Fruit fly (Drosophila melanogaster) whole organism, embryonic: Measurements from ENCODE around the gene Schip1.

ENCODE experiments used
- B-H2 ChIP-seq: fragments of 200-800 bp; sonication (Bioruptor generic); optimal IDR thresholded peaks from 2 replicates; lab custom pipeline; 2018; ENCODE audit warnings: missing biosample characterization, mild to moderate bottlenecking, missing genetic modification characterization
- CG1024 ChIP-seq: fragments of 200-800 bp; sonication (Bioruptor generic); IDR thresholded peaks from 2 replicates; pipeline ENCODE4 v1.3.6; 2022; ENCODE audit warnings: missing biosample characterization, missing genetic modification characterization
- CG10267 ChIP-seq: fragments of 200-800 bp; sonication (Bioruptor generic); optimal IDR thresholded peaks from 2 replicates; lab custom pipeline; 2018; ENCODE audit warnings: missing biosample characterization, mild to moderate bottlenecking, missing genetic modification characterization, moderate library complexity
- CG10543 ChIP-seq: fragments of 200-800 bp; sonication (Bioruptor generic); optimal IDR thresholded peaks from 3 replicates; lab custom pipeline; 2017; ENCODE audit warnings: missing biosample characterization, mild to moderate bottlenecking, missing genetic modification characterization, moderate library complexity
- CG13287 ChIP-seq: fragments of 200-800 bp; sonication (Bioruptor generic); IDR thresholded peaks from 2 replicates; pipeline ENCODE4 v1.3.6; 2022; ENCODE audit warnings: missing biosample characterization, missing genetic modification characterization; ENCODE audit not compliant: partially characterized antibody
- CG13775 ChIP-seq: fragments of 200-800 bp; sonication (Bioruptor generic); optimal IDR thresholded peaks from 3 replicates; lab custom pipeline; 2017; ENCODE audit warnings: missing biosample characterization, mild to moderate bottlenecking, missing genetic modification characterization
- CG15514 ChIP-seq: fragments of 200-800 bp; sonication (Bioruptor generic); optimal IDR thresholded peaks from 3 replicates; lab custom pipeline; 2017; ENCODE audit warnings: missing biosample characterization, missing genetic modification characterization, mild to moderate bottlenecking, moderate library complexity, missing genetic modification reagents
- CG1603 ChIP-seq: fragments of 200-800 bp; sonication (Bioruptor generic); optimal IDR thresholded peaks from 2 replicates; lab custom pipeline; 2019; ENCODE audit warnings: missing biosample characterization, mild to moderate bottlenecking, missing genetic modification characterization, moderate library complexity
- CG17361 ChIP-seq: fragments of 200-800 bp; sonication (Bioruptor generic); IDR thresholded peaks from 3 replicates; pipeline ENCODE4 v1.3.6; 2022; ENCODE audit warnings: missing biosample characterization, missing genetic modification characterization
- CG17612 ChIP-seq: fragments of 200-800 bp; sonication (Bioruptor generic); IDR thresholded peaks from 2 replicates; pipeline ENCODE4 v1.3.6; 2022; ENCODE audit warnings: missing biosample characterization, missing genetic modification characterization
- CG17829 ChIP-seq: fragments of 200-800 bp; optimal IDR thresholded peaks from 2 replicates; lab custom pipeline; 2019; ENCODE audit warnings: missing biosample characterization, mild to moderate bottlenecking, missing genetic modification characterization, moderate library complexity
- CG2120 ChIP-seq: fragments of 200-800 bp; sonication (Bioruptor generic); optimal IDR thresholded peaks from 3 replicates; lab custom pipeline; 2016; ENCODE audit warnings: missing biosample characterization, missing genetic modification characterization
- CG33557 ChIP-seq: fragments of 200-800 bp; sonication (Bioruptor generic); optimal IDR thresholded peaks from 2 replicates; lab custom pipeline; 2019; ENCODE audit warnings: missing biosample characterization, mild to moderate bottlenecking, missing genetic modification characterization, moderate library complexity
- CG3847 ChIP-seq: fragments of 200-800 bp; sonication (Bioruptor generic); IDR thresholded peaks from 2 replicates; pipeline ENCODE4 v1.3.6; 2022; ENCODE audit warnings: missing biosample characterization, missing genetic modification characterization
- CG3995 ChIP-seq: fragments of 200-800 bp; sonication (Bioruptor generic); optimal IDR thresholded peaks from 3 replicates; lab custom pipeline; 2016; ENCODE audit warnings: missing biosample characterization, missing genetic modification characterization
- CG6689 ChIP-seq: fragments of 200-800 bp; sonication (Bioruptor generic); IDR thresholded peaks from 2 replicates; pipeline ENCODE4 v1.3.6; 2022; ENCODE audit warnings: missing biosample characterization, missing genetic modification characterization
- CG7963 ChIP-seq: fragments of 200-800 bp; sonication (Bioruptor generic); IDR thresholded peaks from 3 replicates; pipeline ENCODE4 v1.3.6; 2022; ENCODE audit warnings: missing biosample characterization, missing genetic modification characterization; ENCODE audit not compliant: partially characterized antibody
- CG8281 ChIP-seq: fragments of 200-800 bp; sonication (Bioruptor generic); optimal IDR thresholded peaks from 2 replicates; lab custom pipeline; 2018; ENCODE audit warnings: missing biosample characterization, mild to moderate bottlenecking, missing genetic modification characterization, moderate library complexity
- CG9797 ChIP-seq: fragments of 200-800 bp; sonication (Bioruptor generic); optimal IDR thresholded peaks from 3 replicates; lab custom pipeline; 2018; ENCODE audit warnings: missing biosample characterization, mild to moderate bottlenecking, missing genetic modification characterization
- Dek ChIP-seq: fragments of 200-800 bp; sonication (Bioruptor generic); optimal IDR thresholded peaks from 3 replicates; lab custom pipeline; 2019; ENCODE audit warnings: missing biosample characterization, mild to moderate bottlenecking, missing genetic modification characterization, moderate library complexity
- Dref ChIP-seq: fragments of 200-800 bp; sonication (Bioruptor generic); IDR thresholded peaks from 2 replicates; pipeline ENCODE4 v1.3.6; 2022; ENCODE audit warnings: missing biosample characterization, missing genetic modification characterization
- Eip74EF ChIP-seq, 2 experiments: fragments of 200-800 bp in 1 of 2; fragments of >200 bp in 1 of 2; sonication (Bioruptor generic) in 1 of 2; optimal IDR thresholded peaks; 2 replicates each; lab custom pipeline; 2017 to 2019; ENCODE audit warnings: missing biosample characterization in 2 of 2, missing genetic modification characterization in 2 of 2, mild to moderate bottlenecking in 1 of 2, moderate library complexity in 1 of 2
- MESR4 ChIP-seq: fragments of 200-800 bp; sonication (Bioruptor generic); optimal IDR thresholded peaks from 2 replicates; lab custom pipeline; 2018; ENCODE audit warnings: missing biosample characterization, mild to moderate bottlenecking, missing genetic modification characterization, moderate library complexity
- Med ChIP-seq: fragments of 200-800 bp; sonication (Bioruptor generic); peaks from one replicate; lab custom pipeline; 2016; ENCODE audit warnings: missing biosample characterization, missing genetic modification characterization, mild to moderate bottlenecking, inconsistent platforms, moderate library complexity
- Nf-YA ChIP-seq: fragments of 200-800 bp; sonication (Bioruptor generic); IDR thresholded peaks from 2 replicates; pipeline ENCODE4 v1.3.6; 2022; ENCODE audit warnings: missing biosample characterization, missing genetic modification characterization
- Scr ChIP-seq: fragments of 200-800 bp; sonication (Bioruptor generic); IDR thresholded peaks from 2 replicates; pipeline ENCODE4 v1.3.6; 2022; ENCODE audit warnings: missing biosample characterization, missing genetic modification characterization; ENCODE audit not compliant: partially characterized antibody
- Sry-δ ChIP-seq: fragments of 200-800 bp; sonication (Bioruptor generic); optimal IDR thresholded peaks from 2 replicates; lab custom pipeline; 2016; ENCODE audit warnings: missing biosample characterization, missing genetic modification characterization
- Ssrp ChIP-seq: fragments of 200-800 bp; sonication (Bioruptor generic); optimal IDR thresholded peaks from 2 replicates; lab custom pipeline; 2018; ENCODE audit warnings: missing biosample characterization, mild to moderate bottlenecking, missing genetic modification characterization, moderate library complexity
- YL-1 ChIP-seq: fragments of 200-800 bp; sonication (Bioruptor generic); optimal IDR thresholded peaks from 3 replicates; lab custom pipeline; 2017; ENCODE audit warnings: missing biosample characterization, mild to moderate bottlenecking, missing genetic modification characterization
- bigmax ChIP-seq: fragments of 200-800 bp; sonication (Bioruptor generic); optimal IDR thresholded peaks from 2 replicates; lab custom pipeline; 2018; ENCODE audit warnings: missing biosample characterization, mild to moderate bottlenecking, missing genetic modification characterization
- cato ChIP-seq: fragments of 200-800 bp; sonication (Bioruptor generic); optimal IDR thresholded peaks from 2 replicates; lab custom pipeline; 2016; ENCODE audit warnings: missing biosample characterization, missing genetic modification characterization, borderline replicate concordance
- fd64A ChIP-seq: fragments of 200-800 bp; sonication (Bioruptor generic); optimal IDR thresholded peaks from 3 replicates; lab custom pipeline; 2018; ENCODE audit warnings: missing biosample characterization, mild to moderate bottlenecking, missing genetic modification characterization
- jigr1 ChIP-seq: fragments of 200-800 bp; sonication (Bioruptor generic); IDR thresholded peaks from 3 replicates; pipeline ENCODE4 v1.3.6; 2022; ENCODE audit warnings: missing biosample characterization, missing genetic modification characterization
- maf-S ChIP-seq: fragments of 200-800 bp; sonication (Bioruptor generic); optimal IDR thresholded peaks from 2 replicates; lab custom pipeline; 2016; ENCODE audit warnings: missing biosample characterization, missing genetic modification characterization
- nerfin-1 ChIP-seq: fragments of 200-800 bp; sonication (Bioruptor generic); optimal IDR thresholded peaks from 3 replicates; lab custom pipeline; 2019; ENCODE audit warnings: missing biosample characterization, mild to moderate bottlenecking, missing genetic modification characterization, moderate library complexity
- onecut ChIP-seq: fragments of 200-800 bp; sonication (Bioruptor generic); IDR thresholded peaks from 2 replicates; pipeline ENCODE4 v1.3.6; 2022; ENCODE audit warnings: missing biosample characterization, missing genetic modification characterization
- pho ChIP-seq: fragments of 200-800 bp; sonication (Bioruptor generic); optimal IDR thresholded peaks from 2 replicates; lab custom pipeline; 2016; ENCODE audit warnings: missing biosample characterization, missing genetic modification characterization
- repo ChIP-seq: fragments of 200-800 bp; sonication (Bioruptor generic); optimal IDR thresholded peaks from 2 replicates; lab custom pipeline; 2016; ENCODE audit warnings: missing biosample characterization, missing genetic modification characterization
- run ChIP-seq: fragments of 200-800 bp; sonication (Bioruptor generic); optimal IDR thresholded peaks from 3 replicates; lab custom pipeline; 2018; ENCODE audit warnings: missing biosample characterization, mild to moderate bottlenecking, missing genetic modification characterization
- salm ChIP-seq: fragments of 200-800 bp; sonication (Bioruptor generic); optimal IDR thresholded peaks from 2 replicates; lab custom pipeline; 2018; ENCODE audit warnings: missing biosample characterization, mild to moderate bottlenecking, missing genetic modification characterization
- sc ChIP-seq, 3 experiments: fragments of >200 bp in 2 of 3; fragments of 200-800 bp in 1 of 3; sonication (Bioruptor generic) in 1 of 3; optimal IDR thresholded peaks; 2 replicates in 2 of 3; 3 replicates in 1 of 3; lab custom pipeline; 2017; ENCODE audit warnings: mild to moderate bottlenecking in 1 of 3, missing biosample characterization in 1 of 3, missing genetic modification characterization in 1 of 3, missing genetic modification reagents in 1 of 3
- ssp ChIP-seq: fragments of 200-800 bp; sonication (Bioruptor generic); IDR thresholded peaks from 2 replicates; pipeline ENCODE4 v1.3.6; 2022; ENCODE audit warnings: missing biosample characterization, missing genetic modification characterization
- trem ChIP-seq: fragments of 200-800 bp; optimal IDR thresholded peaks from 3 replicates; lab custom pipeline; 2019; ENCODE audit warnings: missing biosample characterization, mild to moderate bottlenecking, missing genetic modification characterization, moderate library complexity
- vvl ChIP-seq: fragments of 200-800 bp; sonication (Bioruptor generic); IDR thresholded peaks from 2 replicates; pipeline ENCODE4 v1.3.6; 2022; ENCODE audit warnings: missing biosample characterization, missing genetic modification characterization

The Schip1 gene

DNA sequence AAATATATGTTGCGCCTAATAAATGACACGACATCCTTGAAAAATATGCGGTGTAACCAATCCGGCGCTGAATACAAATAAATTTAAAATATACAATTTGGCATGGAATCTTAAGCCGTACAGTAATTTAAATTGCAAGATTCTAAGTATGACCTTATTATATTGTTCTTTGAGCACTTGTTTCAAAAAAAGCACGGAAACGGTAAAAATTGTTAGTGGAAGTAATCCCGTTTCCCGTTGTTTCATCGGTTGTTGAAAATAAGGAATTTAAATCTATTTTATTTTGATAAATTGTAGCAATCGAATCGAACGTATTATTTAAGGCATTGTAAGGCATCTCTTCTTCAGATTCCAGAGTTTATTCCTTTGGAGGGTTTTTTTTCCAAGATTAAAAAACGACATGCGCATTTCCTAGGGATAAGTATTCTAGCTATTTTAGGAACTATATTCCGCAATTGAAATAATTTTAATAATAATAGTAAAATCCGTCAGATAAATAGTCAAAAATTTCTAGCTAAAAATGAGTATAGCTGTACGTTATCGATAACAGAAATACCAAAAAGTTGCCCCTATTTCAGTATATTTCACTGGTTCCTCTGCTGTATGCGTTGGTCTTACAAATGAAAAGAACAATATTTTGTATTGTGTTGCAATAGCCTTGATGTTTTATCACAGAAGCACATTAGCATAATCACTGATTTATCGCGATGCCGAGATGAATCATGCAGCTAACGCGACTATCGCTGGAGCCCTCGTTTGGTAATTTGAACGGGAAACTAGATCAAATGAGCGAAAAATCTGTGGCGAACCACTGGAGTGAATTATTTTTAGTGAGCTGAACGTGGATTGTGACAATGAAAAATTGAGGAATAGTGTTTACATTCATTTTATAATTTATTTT lies 2.4 kb upstream of the Schip1 start, which contains the start of gene GATAd (continued):
- peak; percentile 37 for TF ChIP-seq Scr (GFP tag; lab: Robert Waterston, UW)
- no peak for TF ChIP-seq bigmax (GFP tag; lab: Kevin White, UChicago)
- no peak for TF ChIP-seq run (tag; lab: Kevin White, UChicago)
- no peak for TF ChIP-seq Ssrp (tag; lab: Kevin White, UChicago)
- TF ChIP-seq CG33557 = peak; percentile 12
- no peak for TF ChIP-seq fd64A
- TF ChIP-seq Eip74EF (GFP tag; optimal IDR thresholded peaks at IDR 0.05; lab: Kevin White, UChicago) = peak in 1 of 2 experiments; percentile 19
- peak; percentile 94 for TF ChIP-seq CG1603 (tag; lab: Kevin White, UChicago)
- TF ChIP-seq sc (optimal IDR thresholded peaks at IDR 0.05; lab: Kevin White, UChicago) = no peak
- TF ChIP-seq sc (GFP tag; optimal IDR thresholded peaks at IDR 0.05; lab: Kevin White, UChicago) = no peak
- peak; percentile 86 for TF ChIP-seq MESR4
- peak; percentile 99 for TF ChIP-seq CG15514 (GFP tag; lab: Kevin White, UChicago)
- TF ChIP-seq Dref (GFP tag; lab: Robert Waterston, UW) = peak; percentile 62
- no peak for TF ChIP-seq CG17612 (GFP tag; lab: Robert Waterston, UW)
- TF ChIP-seq YL-1 (GFP tag; lab: Kevin White, UChicago) = peak; percentile 16
- TF ChIP-seq CG13775 (GFP tag; lab: Kevin White, UChicago) = peak; percentile 20
- peak; percentile 69; the same call in 1 of the 2 replicates for TF ChIP-seq vvl
- TF ChIP-seq CG13287 (GFP tag; lab: Robert Waterston, UW) = peak; percentile 47; the same call in 1 of the 2 replicates
- TF ChIP-seq B-H2 (GFP tag; lab: Kevin White, UChicago) = no peak
- 0 out of 3 replicates have a peak, but pooled peaks have one; percentile 13 for TF ChIP-seq CG7963
- TF ChIP-seq CG17361 = 0 out of 3 replicates have a peak, but pooled peaks have one; percentile 5
- no peak for TF ChIP-seq nerfin-1 (tag; lab: Kevin White, UChicago)
- TF ChIP-seq Nf-YA (GFP tag; lab: Robert Waterston, UW) = no peak
- peak; percentile 9 for TF ChIP-seq CG2120 (GFP tag; lab: Kevin White, UChicago)
- no peak for TF ChIP-seq jigr1 (GFP tag; lab: Robert Waterston, UW)
- TF ChIP-seq CG10543 (GFP tag; lab: Kevin White, UChicago) = peak; percentile 19
- TF ChIP-seq Sry-δ (GFP tag; lab: Kevin White, UChicago) = peak; percentile 31
- TF ChIP-seq cato = no peak
- TF ChIP-seq Med (GFP tag; lab: Kevin White, UChicago) = peak; percentile 60
- TF ChIP-seq Dek (tag; lab: Kevin White, UChicago) = peak; percentile 15
- TF ChIP-seq trem = peak; percentile 52
- peak; percentile 43 for TF ChIP-seq CG17829
- TF ChIP-seq CG3995 (GFP tag; lab: Kevin White, UChicago) = peak; percentile 79
- no peak for TF ChIP-seq onecut (GFP tag; lab: Robert Waterston, UW)
- TF ChIP-seq CG6689 (GFP tag; lab: Robert Waterston, UW) = peak; percentile 6; the same call in 1 of the 2 replicates
- peak; percentile 33 for TF ChIP-seq CG10267
- peak; percentile 21; the same call in 1 of the 2 replicates for TF ChIP-seq ssp
- no peak for TF ChIP-seq salm (tag; lab: Kevin White, UChicago)
- peak; percentile 79 for TF ChIP-seq CG8281
- TF ChIP-seq CG9797 = peak; percentile 52
- TF ChIP-seq CG3847 = no peak
- no peak for TF ChIP-seq maf-S (GFP tag; lab: Kevin White, UChicago)
- peak; percentile 33; the same call in 1 of the 2 replicates for TF ChIP-seq CG1024
- TF ChIP-seq pho (GFP tag; lab: Kevin White, UChicago) = no peak
- TF ChIP-seq repo (GFP tag; lab: Kevin White, UChicago) = no peak
